Worm (Caenorhabditis elegans) whole organism, midembryonic: Measurements from ENCODE around the gene srbc-66.

Experiments used
- cog-1 ChIP-seq: sonication (generic microtip); optimal IDR thresholded peaks from 2 replicates; lab custom pipeline; 2016; ENCODE audit warnings: missing genetic modification characterization, missing compliant biosample characterization
- flt-1 ChIP-seq: fragments of 200-800 bp; sonication (Bioruptor generic); IDR thresholded peaks from 2 replicates; pipeline ENCODE4 v1.3.6; 2022; ENCODE audit warnings: missing genetic modification characterization, missing compliant biosample characterization
- med-1 ChIP-seq: sonication (generic microtip); optimal IDR thresholded peaks from 2 replicates; lab custom pipeline; 2017; ENCODE audit warnings: missing genetic modification characterization, mild to moderate bottlenecking, missing compliant biosample characterization, antibody characterized with exemption, missing genetic modification reagents; ENCODE audit not compliant: insufficient read depth
- ref-1 ChIP-seq: fragments of 200-800 bp; sonication (Bioruptor generic); conservative IDR thresholded peaks from 2 replicates; pipeline ENCODE4 v1.3.6; 2022; ENCODE audit warnings: missing genetic modification reagents, missing genetic modification characterization, missing compliant biosample characterization
- tab-1 ChIP-seq: fragments of 200-800 bp; sonication (Bioruptor generic); IDR thresholded peaks from 2 replicates; pipeline ENCODE4 v1.3.6; 2022; ENCODE audit warnings: missing genetic modification characterization, missing compliant biosample characterization

DNA sequence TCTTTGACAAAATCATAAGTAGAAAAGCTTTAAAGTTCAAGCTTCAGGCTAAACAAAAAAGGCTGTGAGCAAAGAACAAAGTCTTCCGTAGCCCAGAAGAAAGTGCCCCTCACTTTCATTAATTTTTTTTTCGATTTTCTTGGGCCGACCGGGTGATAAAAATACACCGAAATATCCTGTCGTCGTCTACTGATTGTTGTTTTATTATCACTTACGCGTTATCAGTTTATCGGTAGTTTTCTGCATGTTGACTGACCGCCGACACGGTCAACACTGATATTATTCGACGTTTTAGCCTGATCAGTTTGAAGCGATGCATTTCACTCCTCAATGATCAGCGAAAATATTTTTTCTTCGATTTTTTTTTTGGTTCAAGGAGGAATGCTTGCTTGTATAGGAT is 49.9 kb downstream of the srbc-66 start:
- TF ChIP-seq cog-1 (tag; lab: Kevin White, UChicago) (no peak), med-1 (GFP tag; lab: Kevin White, UChicago) (no peak), ref-1 (GFP tag; lab: Robert Waterston, UW) (no peak), flt-1 (GFP tag; lab: Robert Waterston, UW) (no peak), tab-1 (GFP tag; lab: Robert Waterston, UW) (no peak)
